Fruit fly (Drosophila melanogaster) Kc167 (cell line): ENCODE data around the gene Eaf6.

ENCODE experiments used
- Myc ChIP-seq: fragments of >200 bp; optimal IDR thresholded peaks from 2 replicates; lab custom pipeline; 2017; ENCODE audit warnings: missing external identifiers
- Sin3A ChIP-seq: fragments of >200 bp; optimal IDR thresholded peaks from 2 replicates; lab custom pipeline; 2018; ENCODE audit warnings: missing external identifiers
- h ChIP-seq: fragments of >200 bp; optimal IDR thresholded peaks from 3 replicates; lab custom pipeline; 2018; ENCODE audit warnings: missing external identifiers
- insv ChIP-seq: fragments of >200 bp; optimal IDR thresholded peaks from 3 replicates; lab custom pipeline; 2018; ENCODE audit warnings: missing external identifiers
- psq ChIP-seq: fragments of >200 bp; optimal IDR thresholded peaks from 2 replicates; lab custom pipeline; 2017; ENCODE audit warnings: missing external identifiers
- ttk ChIP-seq: sonication (Bioruptor generic); optimal IDR thresholded peaks from 2 replicates; lab custom pipeline; 2017; ENCODE audit warnings: missing external identifiers

DNA sequence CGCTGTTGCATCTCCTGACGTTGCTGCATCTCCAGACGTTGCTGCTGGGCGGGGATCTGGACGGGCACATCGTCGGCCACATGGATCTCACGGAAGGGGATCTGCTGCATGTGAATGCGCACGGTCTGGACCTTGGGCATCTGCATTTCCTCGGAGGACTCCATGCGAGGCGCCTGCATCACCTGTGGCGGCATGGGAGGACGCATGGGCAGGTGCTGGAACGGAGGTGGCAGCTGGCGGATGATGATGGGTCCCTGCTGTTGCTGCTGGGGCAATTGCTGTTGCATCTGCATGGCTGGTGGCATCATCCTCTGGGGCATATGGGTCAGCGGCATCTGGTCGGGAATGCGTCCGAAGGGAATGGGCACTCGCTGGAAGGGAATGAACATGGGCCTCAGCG is 39.7 kb downstream of the Eaf6 start:
- TF ChIP-seq ttk (lab: Kevin White, UChicago) (no peak), Sin3A (lab: Kevin White, UChicago) (no peak), insv (lab: Kevin White, UChicago) (no peak), Myc (lab: Kevin White, UChicago) (no peak), h (lab: Kevin White, UChicago) (no peak), psq (lab: Kevin White, UChicago) (no peak)
